Worm (Caenorhabditis elegans) whole organism, L4/young adult: ENCODE data around the gene C34F6.11.

Experiments
- W03F9.2 ChIP-seq: fragments of 150-350 bp; optimal IDR thresholded peaks from 2 replicates; lab custom pipeline; 2014; ENCODE audit warnings: missing biosample characterization, missing genetic modification characterization
- dao-5 ChIP-seq: sonication (generic microtip); optimal IDR thresholded peaks from 2 replicates; lab custom pipeline; 2016; ENCODE audit warnings: missing genotype, missing genetic modification characterization, moderate library complexity, missing compliant biosample characterization
- him-1 ChIP-seq: sonication (generic microtip); optimal IDR thresholded peaks from 2 replicates; lab custom pipeline; 2016; ENCODE audit warnings: missing genotype, missing genetic modification reagents, missing genetic modification characterization, missing compliant biosample characterization

C34F6.11 gene

ce11 chrX:11203773-11204172 is at the start of gene C34F6.11:
TSS of gene C34F6.11 (minus strand) at chrX:11203932.
- TF ChIP-seq W03F9.2 (no peak), dao-5 (tag; lab: Kevin White, UChicago) (no peak), him-1 (tag; lab: Kevin White, UChicago) (no peak)

ce11 chrX:11252429-11252828 is 48.7 kb upstream of the C34F6.11 start:
- TF ChIP-seq dao-5 (tag; lab: Kevin White, UChicago) (no peak), him-1 (tag; lab: Kevin White, UChicago) (peak; percentile 37), W03F9.2 (peak; percentile 24)

ce11 chrX:11251928-11252327 is 48.2 kb upstream of the C34F6.11 start:
- TF ChIP-seq W03F9.2 (no peak), him-1 (tag; lab: Kevin White, UChicago) (no peak), dao-5 (tag; lab: Kevin White, UChicago) (no peak)

- TF ChIP-seq dao-5 (tag; lab: Kevin White, UChicago) = no peak
- no peak for TF ChIP-seq W03F9.2
- no peak for TF ChIP-seq him-1 (tag; lab: Kevin White, UChicago)
Measured at ce11 chrX:11250983-11251382, 47.3 kb upstream of the C34F6.11 start.

ce11 chrX:11249392-11249791 is 45.7 kb upstream of the C34F6.11 start:
- TF ChIP-seq dao-5 (tag; lab: Kevin White, UChicago) = no peak
- no peak for TF ChIP-seq W03F9.2

ce11 chrX:11248083-11248482 is 44.4 kb upstream of the C34F6.11 start:
- TF ChIP-seq W03F9.2 (no peak), him-1 (tag; lab: Kevin White, UChicago) (no peak), dao-5 (tag; lab: Kevin White, UChicago) (no peak)

ce11 chrX:11245056-11245455 is 41.3 kb upstream of the C34F6.11 start:
- no peak for TF ChIP-seq dao-5 (tag; lab: Kevin White, UChicago)
- no peak for TF ChIP-seq him-1 (tag; lab: Kevin White, UChicago)
- TF ChIP-seq W03F9.2 = no peak

- TF ChIP-seq him-1 (tag; lab: Kevin White, UChicago) (no peak), W03F9.2 (no peak), dao-5 (tag; lab: Kevin White, UChicago) (no peak)
Measured at ce11 chrX:11243604-11244003, 39.9 kb upstream of the C34F6.11 start.

- no peak for TF ChIP-seq dao-5 (tag; lab: Kevin White, UChicago)
- TF ChIP-seq him-1 (tag; lab: Kevin White, UChicago) = no peak
- no peak for TF ChIP-seq W03F9.2
Measured at ce11 chrX:11241479-11241878, 37.7 kb upstream of the C34F6.11 start.

- no peak for TF ChIP-seq dao-5 (tag; lab: Kevin White, UChicago)
- no peak for TF ChIP-seq W03F9.2
- TF ChIP-seq him-1 (tag; lab: Kevin White, UChicago) = no peak
Measured at ce11 chrX:11240585-11241115, 36.9 kb upstream of the C34F6.11 start, which contains the start of gene C34F6.10. TSS of gene C34F6.10 (minus strand) at chrX:11240635.

ce11 chrX:11226595-11226994 is 22.9 kb upstream of the C34F6.11 start, which contains the start of gene C34F6.12:
TSS of gene C34F6.12 (minus strand) at chrX:11226695.
- no peak for TF ChIP-seq dao-5 (tag; lab: Kevin White, UChicago)
- TF ChIP-seq him-1 (tag; lab: Kevin White, UChicago) = no peak

ce11 chrX:11222597-11223218 is 19.0 kb upstream of the C34F6.11 start, which contains the start of gene C34F6.9:
TSS of gene C34F6.9 (minus strand) at chrX:11222647.
- no peak for TF ChIP-seq him-1 (tag; lab: Kevin White, UChicago)
- no peak for TF ChIP-seq W03F9.2
- no peak for TF ChIP-seq dao-5 (tag; lab: Kevin White, UChicago)

ce11 chrX:11215420-11216050 is 11.8 kb upstream of the C34F6.11 start, which contains the start of the genes C34F6.7 and idh-2:
TSS of gene C34F6.7 (minus strand) at chrX:11215470.
TSS of gene idh-2 (plus strand) at chrX:11216000.
- no peak for TF ChIP-seq dao-5 (tag; lab: Kevin White, UChicago)
- no peak for TF ChIP-seq him-1 (tag; lab: Kevin White, UChicago)
- TF ChIP-seq W03F9.2 = peak; percentile 18

ce11 chrX:11211360-11211759 is 7.6 kb upstream of the C34F6.11 start:
- TF ChIP-seq dao-5 (tag; lab: Kevin White, UChicago) (no peak), W03F9.2 (no peak), him-1 (tag; lab: Kevin White, UChicago) (no peak)
